Worm (Caenorhabditis elegans) whole organism, young adult: Measurements from ENCODE around the gene taf-2.

Experiments
- B0035.1 ChIP-seq: sonication (generic microtip); optimal IDR thresholded peaks from 2 replicates; lab custom pipeline; 2016; ENCODE audit warnings: missing genetic modification characterization, mild to moderate bottlenecking, missing compliant biosample characterization, missing genotype, missing genetic modification reagents
- C06A6.2 ChIP-seq: fragments of 200-800 bp; sonication (Bioruptor generic); conservative IDR thresholded peaks from 2 replicates; pipeline ENCODE4 v1.3.6; 2022; ENCODE audit warnings: missing genetic modification characterization, missing compliant biosample characterization
- ama-1 ChIP-seq, 3 experiments: fragments of 150-350 bp in 1 of 3; sonication (generic microtip) in 2 of 3; optimal IDR thresholded peaks; 2 replicates each; lab custom pipeline; 2014 to 2018; ENCODE audit warnings: missing biosample characterization in 2 of 3, missing genetic modification characterization in 2 of 3, missing genetic modification reagents in 2 of 3
- fkh-3 ChIP-seq: sonication (generic microtip); optimal IDR thresholded peaks from 2 replicates; lab custom pipeline; 2016; ENCODE audit warnings: mild to moderate bottlenecking, missing genetic modification characterization, missing compliant biosample characterization
- him-1 ChIP-seq: sonication (generic microtip); optimal IDR thresholded peaks from 2 replicates; lab custom pipeline; 2016; ENCODE audit warnings: missing genotype, missing genetic modification reagents, missing genetic modification characterization, missing compliant biosample characterization
- hlh-12 ChIP-seq: sonication (generic microtip); optimal IDR thresholded peaks from 2 replicates; lab custom pipeline; 2016; ENCODE audit warnings: missing genetic modification characterization, missing compliant biosample characterization
- mes-4 ChIP-seq: sonication (generic microtip); optimal IDR thresholded peaks from 2 replicates; lab custom pipeline; 2016; ENCODE audit warnings: missing genotype, missing genetic modification characterization, missing compliant biosample characterization
- unc-130 ChIP-seq: sonication (generic microtip); optimal IDR thresholded peaks from 2 replicates; lab custom pipeline; 2016; ENCODE audit warnings: missing genetic modification reagents, missing genetic modification characterization, missing compliant biosample characterization
- unc-62 ChIP-seq: fragments of 150-350 bp; optimal IDR thresholded peaks from 2 replicates; lab custom pipeline; 2014; ENCODE audit warnings: missing biosample characterization, missing genetic modification reagents, missing genetic modification characterization
- zim-3 ChIP-seq: sonication (generic microtip); optimal IDR thresholded peaks from 2 replicates; lab custom pipeline; 2017; ENCODE audit warnings: mild to moderate bottlenecking, missing genetic modification characterization, moderate library complexity, missing compliant biosample characterization
- ztf-25 ChIP-seq: fragments of 200-800 bp; sonication (Bioruptor generic); IDR thresholded peaks from 2 replicates; pipeline ENCODE4 v1.3.6; 2022; ENCODE audit warnings: missing genetic modification reagents, missing genetic modification characterization, missing compliant biosample characterization

DNA sequence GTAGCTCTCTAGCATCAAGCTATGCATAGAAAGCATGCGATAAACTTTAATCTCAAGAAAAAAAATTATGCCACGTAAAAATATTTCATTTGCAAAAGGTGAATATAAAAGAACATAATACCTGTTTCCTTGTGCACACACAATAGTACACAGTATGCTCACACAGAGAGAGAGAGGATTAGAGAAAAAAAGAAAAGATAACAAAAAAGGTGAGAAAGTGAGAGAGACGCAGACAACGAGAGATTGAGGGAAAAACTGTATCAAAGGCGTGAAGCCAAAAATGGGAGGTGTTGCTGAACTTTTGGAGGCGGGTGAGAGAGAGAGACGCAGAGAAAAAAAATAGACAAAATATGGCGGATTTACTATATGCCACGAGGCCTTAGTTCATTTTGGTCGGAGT, 45.1 kb downstream of the taf-2 start:
- TF ChIP-seq him-1 (tag; lab: Kevin White, UChicago) (no peak), unc-62 (GFP tag; lab: Kevin White, UChicago) (no peak), unc-130 (GFP tag; lab: Kevin White, UChicago) (no peak), hlh-12 (tag; lab: Kevin White, UChicago) (no peak), ztf-25 (GFP tag; lab: Robert Waterston, UW) (no peak), zim-3 (tag; lab: Kevin White, UChicago) (no peak), C06A6.2 (GFP tag; lab: Robert Waterston, UW) (no peak), fkh-3 (tag; lab: Kevin White, UChicago) (no peak), mes-4 (tag; lab: Kevin White, UChicago) (no peak), ama-1 (optimal IDR thresholded peaks at IDR 0.05; lab: Kevin White, UChicago) (no peak), ama-1 (GFP tag; optimal IDR thresholded peaks at IDR 0.05; lab: Kevin White, UChicago) (no peak), B0035.1 (tag; lab: Kevin White, UChicago) (no peak)
